Worm (Caenorhabditis elegans): ENCODE results near the gene josd-1.

josd-1 gene

DNA sequence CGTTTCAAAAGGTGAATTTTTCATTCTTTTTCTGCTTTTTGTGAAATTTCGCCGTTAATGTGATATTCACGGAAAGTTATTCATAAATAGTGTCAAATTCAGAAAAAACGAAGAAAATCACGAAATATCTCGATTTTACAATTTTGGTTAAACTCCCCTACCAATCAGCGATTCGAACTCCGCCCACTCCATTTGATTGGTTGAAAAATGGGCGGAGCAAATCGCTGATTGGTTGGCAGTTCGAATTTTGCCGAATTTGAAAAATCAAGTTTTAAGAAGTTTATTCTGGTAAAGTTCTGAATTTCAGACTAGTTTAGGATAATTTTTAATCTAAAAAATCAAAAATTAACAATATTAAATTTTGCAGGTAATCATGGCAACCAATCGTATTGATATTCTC lies 28.2 kb downstream of the josd-1 start:
- TF ChIP-seq sea-1 (GFP tag; conservative IDR thresholded peaks at IDR 0.05) (no peak), tbx-11 (GFP tag; IDR thresholded peaks at IDR 0.05) (no peak), ets-7 (tag; optimal IDR thresholded peaks at IDR 0.05) (no peak), ceh-36 (tag; optimal IDR thresholded peaks at IDR 0.05) (no peak), ama-1 (optimal IDR thresholded peaks at IDR 0.05) (no peak), scrt-1 (GFP tag; IDR thresholded peaks at IDR 0.05) (no peak), aly-1 (tag; optimal IDR thresholded peaks at IDR 0.05) (no peak), hmg-4 (GFP tag; optimal IDR thresholded peaks at IDR 0.05) (no peak), tra-4 (tag; optimal IDR thresholded peaks at IDR 0.05) (no peak), tbx-37 (GFP tag; conservative IDR thresholded peaks at IDR 0.05) (no peak), hnd-1 (tag; optimal IDR thresholded peaks at IDR 0.05) (no peak)

DNA sequence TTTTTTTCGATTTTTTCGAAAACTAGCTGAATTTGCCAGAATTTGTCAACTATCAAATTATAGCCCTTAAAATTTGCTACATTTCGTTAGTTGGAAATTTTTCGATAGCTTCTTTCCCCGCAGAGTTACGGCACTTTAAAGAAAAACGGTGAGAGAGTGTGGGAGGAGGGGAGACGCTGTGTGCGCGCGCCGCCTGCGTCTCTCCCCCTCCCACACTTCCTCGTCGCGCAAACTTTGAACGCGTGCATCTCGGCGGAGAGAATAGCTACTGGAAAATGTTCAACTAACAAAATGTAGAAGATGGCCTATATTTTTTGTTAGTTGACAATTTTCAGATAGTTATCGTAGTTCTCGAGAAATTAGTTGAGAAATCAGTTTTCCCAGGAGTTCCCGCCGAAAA lies 30.2 kb downstream of the josd-1 start:
- no peak for TF ChIP-seq ets-7 (tag; optimal IDR thresholded peaks at IDR 0.05)
- no peak for TF ChIP-seq tbx-37 (GFP tag; conservative IDR thresholded peaks at IDR 0.05)
- TF ChIP-seq aly-1 (tag; optimal IDR thresholded peaks at IDR 0.05), result no peak
- TF ChIP-seq tra-4 (tag; optimal IDR thresholded peaks at IDR 0.05), result no peak
- no peak for TF ChIP-seq flt-1 (GFP tag; IDR thresholded peaks at IDR 0.05)
- TF ChIP-seq ceh-36 (tag; optimal IDR thresholded peaks at IDR 0.05), result no peak
- no peak for TF ChIP-seq B0310.2 (tag; optimal IDR thresholded peaks at IDR 0.05)
- TF ChIP-seq tbx-11 (GFP tag; IDR thresholded peaks at IDR 0.05), result no peak
- no peak for TF ChIP-seq hmg-4 (GFP tag; optimal IDR thresholded peaks at IDR 0.05)
- no peak for TF ChIP-seq hnd-1 (tag; optimal IDR thresholded peaks at IDR 0.05)
- no peak for TF ChIP-seq ceh-13 (GFP tag; optimal IDR thresholded peaks at IDR 0.05)
- no peak for TF ChIP-seq scrt-1 (GFP tag; IDR thresholded peaks at IDR 0.05)
- no peak for TF ChIP-seq F13C5.2 (tag; optimal IDR thresholded peaks at IDR 0.05)
- no peak for TF ChIP-seq sea-1 (GFP tag; conservative IDR thresholded peaks at IDR 0.05)
- TF ChIP-seq ama-1 (optimal IDR thresholded peaks at IDR 0.05), result no peak
- TF ChIP-seq hmbx-1 (tag; optimal IDR thresholded peaks at IDR 0.05), result no peak

DNA sequence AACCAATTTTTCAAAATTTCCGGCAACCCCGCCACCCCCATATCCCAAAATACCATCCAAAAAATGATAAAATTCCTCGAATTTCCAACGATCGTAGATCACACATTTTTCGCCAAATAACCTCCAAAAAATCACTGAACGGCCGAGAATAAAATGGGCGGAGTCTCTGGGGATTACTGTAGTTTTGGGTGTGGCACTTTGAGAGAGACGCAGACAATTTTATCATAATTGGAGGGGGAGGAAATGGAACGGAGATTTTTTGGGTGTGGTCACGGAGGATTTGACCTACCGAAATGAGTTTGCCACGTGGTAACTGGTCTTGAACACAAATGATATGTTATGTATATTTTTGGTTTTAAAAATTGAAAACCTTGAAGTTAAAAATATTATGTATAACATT lies 32.0 kb downstream of the josd-1 start:
- TF ChIP-seq tbx-37 (GFP tag; conservative IDR thresholded peaks at IDR 0.05), result no peak
- no peak for TF ChIP-seq scrt-1 (GFP tag; IDR thresholded peaks at IDR 0.05)
- no peak for TF ChIP-seq tra-4 (tag; optimal IDR thresholded peaks at IDR 0.05)
- TF ChIP-seq ama-1 (optimal IDR thresholded peaks at IDR 0.05), result no peak
- TF ChIP-seq ceh-13 (GFP tag; optimal IDR thresholded peaks at IDR 0.05), result no peak
- TF ChIP-seq hmg-4 (GFP tag; optimal IDR thresholded peaks at IDR 0.05), result no peak
- TF ChIP-seq tbx-11 (GFP tag; IDR thresholded peaks at IDR 0.05), result no peak
- TF ChIP-seq hnd-1 (tag; optimal IDR thresholded peaks at IDR 0.05), result no peak

DNA sequence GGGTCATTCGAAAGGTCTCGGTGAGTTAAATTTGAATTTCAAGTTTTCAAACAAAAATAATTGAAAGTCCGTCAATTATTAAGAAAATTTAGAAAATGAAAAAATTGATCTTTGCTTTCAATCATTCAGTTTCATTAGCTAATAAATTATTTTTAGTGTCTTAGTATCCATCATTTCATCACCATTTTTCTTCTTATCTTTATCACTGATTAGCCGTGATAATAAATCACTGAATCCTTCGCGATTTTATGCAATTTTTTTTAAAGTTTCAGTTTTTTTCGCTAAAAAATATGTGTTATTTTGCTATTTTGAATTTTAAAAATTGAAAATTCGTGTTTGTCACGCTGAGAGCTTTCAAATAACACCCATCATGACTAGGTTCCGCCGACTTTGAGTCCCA lies 32.6 kb downstream of the josd-1 start:
- no peak for TF ChIP-seq hmbx-1 (tag; optimal IDR thresholded peaks at IDR 0.05)

- TF ChIP-seq tbx-37 (GFP tag; conservative IDR thresholded peaks at IDR 0.05), result no peak
Measured at ce11 chrIII:2869512-2869911, 33.1 kb downstream of the josd-1 start.

DNA sequence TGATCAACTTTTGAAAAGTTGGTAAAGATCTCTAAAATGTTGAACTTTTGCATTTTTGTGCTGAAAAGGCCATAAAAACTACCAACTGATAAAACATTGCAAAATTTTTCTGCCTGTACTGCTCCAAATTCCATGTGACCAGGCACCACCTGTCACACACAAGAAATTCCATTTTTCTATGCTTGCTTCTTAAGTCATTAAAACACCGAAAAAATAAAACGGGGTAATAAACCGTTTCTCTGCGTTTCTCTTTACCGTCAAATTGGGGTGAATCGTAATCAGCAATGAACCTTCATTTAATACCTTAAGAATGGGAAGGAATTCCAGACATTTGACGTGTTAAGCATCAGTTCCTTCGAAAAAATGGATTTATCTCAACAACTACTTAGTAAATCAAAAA lies 33.8 kb downstream of the josd-1 start:
- TF ChIP-seq hmbx-1 (tag; optimal IDR thresholded peaks at IDR 0.05) (no peak), sea-1 (GFP tag; conservative IDR thresholded peaks at IDR 0.05) (no peak), hmg-4 (GFP tag; optimal IDR thresholded peaks at IDR 0.05) (no peak), F13C5.2 (tag; optimal IDR thresholded peaks at IDR 0.05) (no peak), hnd-1 (tag; optimal IDR thresholded peaks at IDR 0.05) (no peak), tra-4 (tag; optimal IDR thresholded peaks at IDR 0.05) (no peak), ceh-13 (GFP tag; optimal IDR thresholded peaks at IDR 0.05) (no peak), flt-1 (GFP tag; IDR thresholded peaks at IDR 0.05) (no peak)

DNA sequence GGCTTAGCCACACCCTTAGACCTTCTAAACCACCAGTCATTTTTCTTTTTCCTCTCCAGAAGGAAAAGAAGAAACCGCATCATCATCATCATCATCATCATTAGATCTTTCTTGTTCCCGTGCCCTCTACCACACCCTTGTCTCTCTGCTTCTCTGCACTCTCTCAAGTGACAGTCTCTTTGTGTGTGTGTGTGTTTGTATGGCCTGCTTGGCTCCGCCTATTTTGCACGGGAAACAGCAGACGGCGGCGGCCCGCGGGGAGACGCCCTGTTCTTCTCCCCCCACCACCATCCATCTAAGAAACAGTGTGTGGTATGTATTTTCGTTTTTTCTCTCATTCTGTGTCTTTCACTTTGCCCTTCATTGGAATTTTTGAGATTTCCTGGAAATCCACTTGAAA lies 35.4 kb downstream of the josd-1 start:
- TF ChIP-seq tbx-37 (GFP tag; conservative IDR thresholded peaks at IDR 0.05) (no peak), aly-1 (tag; optimal IDR thresholded peaks at IDR 0.05) (no peak), flt-1 (GFP tag; IDR thresholded peaks at IDR 0.05) (no peak), hmg-4 (GFP tag; optimal IDR thresholded peaks at IDR 0.05) (peak; percentile 9)

DNA sequence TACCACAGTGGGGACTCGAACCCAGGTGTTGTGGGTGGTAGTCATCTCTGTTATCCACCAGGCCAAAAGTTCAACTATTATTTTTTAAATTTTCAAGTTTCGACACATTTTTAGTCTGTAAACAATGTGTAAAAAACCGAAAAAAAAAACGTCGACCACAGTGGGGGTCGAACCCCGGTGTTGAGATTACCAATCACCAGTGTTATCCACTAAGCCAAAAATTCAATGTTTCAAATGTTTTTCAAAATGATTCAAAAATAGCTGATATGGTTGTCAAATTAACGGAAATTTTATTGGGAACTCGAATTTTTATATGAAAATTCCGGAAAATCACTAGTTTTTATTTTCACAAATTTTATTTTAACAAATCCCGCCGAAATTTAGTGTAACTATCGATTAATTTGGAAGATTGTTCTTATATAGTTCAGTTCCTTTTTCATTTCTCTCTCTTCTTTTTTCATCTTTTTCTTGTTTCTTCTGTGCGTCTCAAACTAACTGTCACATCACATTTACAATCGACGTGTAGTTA lies 36.7 kb downstream of the josd-1 start:
- TF ChIP-seq hnd-1 (tag; optimal IDR thresholded peaks at IDR 0.05), result no peak
- no peak for TF ChIP-seq tbx-11 (GFP tag; IDR thresholded peaks at IDR 0.05)
- TF ChIP-seq sea-1 (GFP tag; conservative IDR thresholded peaks at IDR 0.05), result no peak
- TF ChIP-seq flt-1 (GFP tag; IDR thresholded peaks at IDR 0.05), result no peak
- TF ChIP-seq ceh-13 (GFP tag; optimal IDR thresholded peaks at IDR 0.05), result no peak
- TF ChIP-seq ama-1 (optimal IDR thresholded peaks at IDR 0.05), result no peak
- TF ChIP-seq ets-7 (tag; optimal IDR thresholded peaks at IDR 0.05), result no peak
- TF ChIP-seq F13C5.2 (tag; optimal IDR thresholded peaks at IDR 0.05), result no peak
- TF ChIP-seq B0310.2 (tag; optimal IDR thresholded peaks at IDR 0.05), result no peak
- TF ChIP-seq ceh-36 (tag; optimal IDR thresholded peaks at IDR 0.05), result no peak
- TF ChIP-seq hmg-4 (GFP tag; optimal IDR thresholded peaks at IDR 0.05), result no peak
- no peak for TF ChIP-seq aly-1 (tag; optimal IDR thresholded peaks at IDR 0.05)
- TF ChIP-seq hmbx-1 (tag; optimal IDR thresholded peaks at IDR 0.05), result no peak
- TF ChIP-seq tbx-37 (GFP tag; conservative IDR thresholded peaks at IDR 0.05), result no peak

DNA sequence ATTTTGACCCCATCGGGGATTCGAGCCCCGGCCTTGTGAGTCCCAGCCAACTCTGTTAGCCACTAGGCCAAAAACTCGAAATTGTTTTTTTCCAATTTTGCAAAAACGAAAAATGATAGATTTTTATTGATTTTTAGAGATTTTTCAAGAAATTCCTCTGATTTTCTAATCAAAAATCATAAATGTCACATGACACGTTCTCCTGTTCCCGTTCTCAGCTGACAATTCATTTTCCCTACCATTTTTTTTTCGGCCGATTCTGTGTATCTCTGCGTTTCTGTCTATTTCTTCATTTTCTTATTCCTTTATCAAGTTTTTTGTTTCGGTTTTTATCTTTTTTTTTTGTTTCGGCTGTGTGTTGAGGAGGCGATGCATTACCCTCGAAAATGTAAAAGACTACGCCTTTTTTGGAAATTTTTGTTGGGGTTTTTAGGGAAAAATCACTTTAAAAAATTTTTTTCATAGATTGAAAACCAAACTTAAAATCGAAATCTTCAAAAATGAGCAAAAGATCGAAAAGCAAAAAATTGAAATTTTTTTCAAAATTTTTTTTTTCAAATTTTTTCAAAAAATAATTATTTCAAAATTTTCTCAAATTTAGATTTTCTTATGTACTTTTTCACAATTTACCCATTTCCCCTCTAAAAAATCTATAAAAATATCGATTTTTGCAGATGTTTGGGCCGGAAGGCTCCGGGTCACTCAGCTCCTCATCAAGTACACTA lies 37.9 kb downstream of the josd-1 start, which contains the start of gene klf-1:
TSS of gene klf-1 (plus strand) at position 675 of the 725 bp plus-strand sequence.
- no peak for TF ChIP-seq B0310.2 (tag; optimal IDR thresholded peaks at IDR 0.05)
- TF ChIP-seq F13C5.2 (tag; optimal IDR thresholded peaks at IDR 0.05), result no peak
- TF ChIP-seq ama-1 (optimal IDR thresholded peaks at IDR 0.05), result no peak
- TF ChIP-seq tbx-37 (GFP tag; conservative IDR thresholded peaks at IDR 0.05), result no peak
- TF ChIP-seq ets-7 (tag; optimal IDR thresholded peaks at IDR 0.05), result no peak
- no peak for TF ChIP-seq tbx-11 (GFP tag; IDR thresholded peaks at IDR 0.05)
- no peak for TF ChIP-seq ceh-36 (tag; optimal IDR thresholded peaks at IDR 0.05)
- no peak for TF ChIP-seq hmbx-1 (tag; optimal IDR thresholded peaks at IDR 0.05)
- no peak for TF ChIP-seq tra-4 (tag; optimal IDR thresholded peaks at IDR 0.05)
- no peak for TF ChIP-seq pes-1 (GFP tag; IDR thresholded peaks at IDR 0.05)

Measured in whole organism, early embryonic.